Fruit fly (Drosophila melanogaster): ENCODE data around the gene nSyb.

DNA sequence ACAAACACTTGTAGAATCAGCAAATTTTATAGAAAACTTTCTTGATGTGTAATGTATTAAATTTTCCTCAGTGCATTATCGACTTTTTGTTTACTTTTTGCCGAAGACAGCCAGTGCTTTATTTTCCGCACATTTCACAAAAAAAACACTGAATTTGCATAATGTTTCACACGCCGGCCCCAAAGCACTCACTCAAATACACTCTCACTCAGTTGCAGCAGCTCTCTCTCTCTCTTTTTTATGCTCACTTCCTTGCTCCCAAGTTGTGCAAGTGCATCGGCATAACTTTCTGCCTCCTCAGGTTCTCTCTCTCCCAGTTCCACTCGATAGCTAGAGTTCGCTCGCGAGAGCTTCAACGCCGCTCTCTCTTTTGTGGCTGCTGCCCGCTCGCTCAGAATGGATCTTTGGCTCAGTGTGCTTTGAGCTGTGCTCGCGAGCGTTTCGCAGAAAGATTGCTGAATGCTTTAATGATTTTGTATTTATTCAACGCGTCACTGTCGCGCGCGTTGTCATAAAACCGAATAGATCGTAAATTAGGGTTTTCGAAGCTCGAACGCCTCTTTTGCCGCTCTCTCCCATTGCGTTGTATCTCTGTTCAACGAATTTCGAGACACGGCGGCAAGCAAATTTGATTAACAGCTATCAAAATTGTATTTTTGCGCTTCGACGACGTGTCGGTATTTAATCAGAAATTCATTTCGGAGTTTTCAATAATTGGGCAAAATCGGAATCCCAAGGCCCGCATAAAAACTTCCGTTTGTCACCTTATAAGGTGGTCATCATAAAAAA, 51.1 kb downstream of the nSyb start:
- peak; percentile 56 for TF ChIP-seq CG7987 (GFP tag; optimal IDR thresholded peaks at IDR 0.05)
- peak; percentile 70; the same call in 3 of the 4 replicates for TF ChIP-seq Dll (GFP tag; IDR thresholded peaks at IDR 0.05; ENCODE audit: partially characterized antibody)
